Worm (Caenorhabditis elegans): Measurements from ENCODE around the gene R11D1.10.

Gene R11D1.10

DNA sequence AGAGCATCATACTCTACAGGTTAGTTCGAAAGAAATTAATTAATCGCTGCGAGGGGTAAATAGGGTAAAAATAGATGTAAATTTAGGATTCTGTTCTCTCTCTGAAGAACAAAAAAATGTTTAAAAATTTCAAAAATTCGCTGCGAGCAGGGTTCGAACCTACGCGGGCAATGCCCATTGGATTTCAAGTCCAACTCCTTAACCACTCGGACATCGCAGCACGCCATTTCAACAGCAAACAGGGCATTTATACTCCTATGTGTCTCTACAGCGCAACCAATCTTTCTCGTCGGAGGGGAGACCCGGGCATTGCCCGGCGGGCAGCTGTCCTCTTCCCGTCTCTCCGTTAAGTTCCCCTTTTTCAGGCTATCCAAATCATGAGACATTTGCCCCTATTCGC, 50.9 kb downstream of the R11D1.10 start (continued):
- no peak for TF ChIP-seq fkh-10 (GFP tag; optimal IDR thresholded peaks at IDR 0.05)
- TF ChIP-seq lin-15B (tag; optimal IDR thresholded peaks at IDR 0.05), result no peak
- TF ChIP-seq hlh-17 (GFP tag; optimal IDR thresholded peaks at IDR 0.05; ENCODE audit: borderline replicate concordance), result no peak
- no peak for TF ChIP-seq ces-1 (GFP tag; optimal IDR thresholded peaks at IDR 0.05)
- peak; percentile 27 to 68 for TF ChIP-seq lsy-2 (tag; optimal IDR thresholded peaks at IDR 0.05)
- no peak for TF ChIP-seq ceh-90 (tag; optimal IDR thresholded peaks at IDR 0.05)
- TF ChIP-seq zip-4 (GFP tag; optimal IDR thresholded peaks at IDR 0.05), result no peak
- TF ChIP-seq zag-1 (tag; optimal IDR thresholded peaks at IDR 0.05), result no peak
- TF ChIP-seq lir-3 (tag; optimal IDR thresholded peaks at IDR 0.05; ENCODE audit: poor library complexity), result peak; percentile 9
- peak; percentile 30 for TF ChIP-seq dsc-1 (tag; optimal IDR thresholded peaks at IDR 0.05)
- TF ChIP-seq xbp-1 (tag; optimal IDR thresholded peaks at IDR 0.05), result peak; percentile 10
- TF ChIP-seq C04F5.9 (tag; optimal IDR thresholded peaks at IDR 0.05), result no peak
- peak; percentile 42 for TF ChIP-seq nhr-90 (tag; optimal IDR thresholded peaks at IDR 0.05; ENCODE audit: poor library complexity)
- no peak for TF ChIP-seq aha-1 (tag; optimal IDR thresholded peaks at IDR 0.05)
- peak in 1 of 2 experiments; percentile 8 for TF ChIP-seq ztf-11 (tag; optimal IDR thresholded peaks at IDR 0.05)
- TF ChIP-seq ceh-82 (tag; optimal IDR thresholded peaks at IDR 0.05), result peak in 1 of 3 experiments; percentile 48
- TF ChIP-seq nhr-11 (tag; optimal IDR thresholded peaks at IDR 0.05), result no peak
- TF ChIP-seq nhr-77 (tag; optimal IDR thresholded peaks at IDR 0.05), result peak; percentile 21
- peak; percentile 64 for TF ChIP-seq C16A3.4 (tag; optimal IDR thresholded peaks at IDR 0.05)
- no peak for TF ChIP-seq mef-2 (tag; optimal IDR thresholded peaks at IDR 0.05)
- no peak for TF ChIP-seq mab-9 (GFP tag; IDR thresholded peaks at IDR 0.05)
- TF ChIP-seq efl-1 (optimal IDR thresholded peaks at IDR 0.05), result peak; percentile 35 to 51
- TF ChIP-seq efl-1 (GFP tag; optimal IDR thresholded peaks at IDR 0.05 in 1 of 2), result peak; percentile 41 to 93
- no peak for TF ChIP-seq grh-1 (GFP tag; IDR thresholded peaks at IDR 0.05)
- no peak for TF ChIP-seq lin-39 (tag; optimal IDR thresholded peaks at IDR 0.05)
- peak; percentile 38 for TF ChIP-seq vab-15 (tag; optimal IDR thresholded peaks at IDR 0.05)
- TF ChIP-seq isw-1 (GFP tag; IDR thresholded peaks at IDR 0.05), result no peak
- TF ChIP-seq Y116A8C.19 (tag; optimal IDR thresholded peaks at IDR 0.05; ENCODE audit: borderline replicate concordance), result no peak
- peak; percentile 3 to 44 (median 43) for TF ChIP-seq dpl-1 (GFP tag; optimal IDR thresholded peaks at IDR 0.05)
- TF ChIP-seq hlh-4 (tag; optimal IDR thresholded peaks at IDR 0.05), result no peak
- no peak for TF ChIP-seq ceh-8 (GFP tag; optimal IDR thresholded peaks at IDR 0.05)
- TF ChIP-seq unc-130 (tag; optimal IDR thresholded peaks at IDR 0.05), result peak; percentile 12
- peak; percentile 46 for TF ChIP-seq nhr-85 (tag)
- no peak for TF ChIP-seq snpc-4 (tag; optimal IDR thresholded peaks at IDR 0.05)
- TF ChIP-seq jun-1 (tag; optimal IDR thresholded peaks at IDR 0.05), result no peak
